Worm (Caenorhabditis elegans) whole organism, L2 larva: ENCODE results near the gene Y73C8B.5.

Source experiments
- alr-1 ChIP-seq: fragments of 150-350 bp; optimal IDR thresholded peaks from 2 replicates; lab custom pipeline; 2014; ENCODE audit warnings: missing biosample characterization, missing genetic modification characterization
- aly-2 ChIP-seq: fragments of 150-350 bp; optimal IDR thresholded peaks from 2 replicates; lab custom pipeline; 2014; ENCODE audit warnings: missing biosample characterization, missing genetic modification characterization
- ama-1 ChIP-seq: fragments of 150-350 bp; optimal IDR thresholded peaks from 2 replicates; lab custom pipeline; 2018; ENCODE audit warnings: inconsistent platforms
- blmp-1 ChIP-seq: sonication (generic microtip); optimal IDR thresholded peaks from 2 replicates; lab custom pipeline; 2017; ENCODE audit warnings: missing genetic modification characterization, mild to moderate bottlenecking, missing compliant biosample characterization, antibody characterized with exemption, moderate library complexity; ENCODE audit not compliant: insufficient read depth
- ceh-82 ChIP-seq: fragments of 150-350 bp; optimal IDR thresholded peaks from 2 replicates; lab custom pipeline; 2014; ENCODE audit warnings: missing biosample characterization, missing genetic modification characterization
- egl-27 ChIP-seq: sonication (generic microtip); optimal IDR thresholded peaks from 3 replicates; lab custom pipeline; 2017; ENCODE audit warnings: missing biosample characterization, missing genetic modification reagents, missing genetic modification characterization
- elt-1 ChIP-seq: fragments of 150-350 bp; optimal IDR thresholded peaks from 2 replicates; lab custom pipeline; 2014; ENCODE audit warnings: missing biosample characterization, missing genetic modification characterization
- nhr-237 ChIP-seq: fragments of 150-350 bp; optimal IDR thresholded peaks from 2 replicates; lab custom pipeline; 2014; ENCODE audit warnings: missing biosample characterization, missing genetic modification characterization
- sma-9 ChIP-seq, 2 experiments: fragments of 150-350 bp in 1 of 2; sonication (generic microtip) in 1 of 2; optimal IDR thresholded peaks; 2 replicates each; lab custom pipeline; 2014 to 2016; ENCODE audit warnings: missing genetic modification characterization in 2 of 2, mild to moderate bottlenecking in 1 of 2, missing biosample characterization in 1 of 2, missing compliant biosample characterization in 1 of 2, missing genetic modification reagents in 1 of 2, moderate library complexity in 1 of 2
- snpc-4 ChIP-seq: fragments of 150-350 bp; optimal IDR thresholded peaks from 2 replicates; lab custom pipeline; 2014; ENCODE audit warnings: missing biosample characterization, missing genetic modification characterization
- unc-39 ChIP-seq: fragments of 150-350 bp; optimal IDR thresholded peaks from 2 replicates; lab custom pipeline; 2014; ENCODE audit warnings: missing biosample characterization, missing genetic modification characterization
- zag-1 ChIP-seq: fragments of 150-350 bp; optimal IDR thresholded peaks from 2 replicates; lab custom pipeline; 2014; ENCODE audit warnings: missing biosample characterization, missing genetic modification characterization

DNA sequence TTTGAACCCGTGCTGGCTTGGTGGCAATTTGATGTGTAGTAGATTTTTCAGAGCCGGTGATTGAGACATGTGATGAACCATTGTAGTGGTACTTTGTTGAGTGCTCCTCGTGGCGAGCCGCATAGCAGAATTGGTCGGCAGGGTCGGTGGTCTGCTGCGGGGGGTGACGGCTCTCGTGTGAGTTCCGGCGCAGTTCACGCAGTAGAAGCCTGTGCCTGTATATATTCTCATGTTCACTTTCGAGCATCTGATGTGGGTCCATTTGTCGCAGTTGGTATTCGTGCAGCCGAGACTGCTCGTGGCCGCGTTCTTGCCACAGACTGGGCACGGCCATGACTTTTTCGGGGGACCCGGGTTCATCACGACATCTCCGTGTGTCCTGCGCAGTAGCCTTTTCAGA is 34.8 kb upstream of the Y73C8B.5 start:
- TF ChIP-seq blmp-1 = no peak
- no peak for TF ChIP-seq snpc-4
- TF ChIP-seq unc-39 (tag; lab: Kevin White, UChicago) = no peak
- TF ChIP-seq ama-1 (lab: Kevin White, UChicago) = no peak
- TF ChIP-seq alr-1 (tag; lab: Kevin White, UChicago) = no peak
- TF ChIP-seq sma-9 (GFP tag; optimal IDR thresholded peaks at IDR 0.05; lab: Kevin White, UChicago) = no peak
- TF ChIP-seq sma-9 (tag; optimal IDR thresholded peaks at IDR 0.05; lab: Kevin White, UChicago) = no peak
- no peak for TF ChIP-seq egl-27 (tag; lab: Kevin White, UChicago)
- TF ChIP-seq ceh-82 (tag; lab: Kevin White, UChicago) = no peak
- TF ChIP-seq elt-1 = no peak
- TF ChIP-seq zag-1 (tag; lab: Kevin White, UChicago) = no peak
- TF ChIP-seq aly-2 (tag; lab: Kevin White, UChicago) = no peak
- TF ChIP-seq nhr-237 (tag; lab: Kevin White, UChicago) = no peak
